Fruit fly (Drosophila melanogaster): Measurements from ENCODE around the gene CG10621.
A peak's percentile ranks its signal among the peaks of the same experiment; 100 is the strongest.

Gene CG10621

dm6 chr2L:18946636-18947514 lies 7.4 kb downstream of the CG10621 start (continued):
- TF ChIP-seq CG8319 (GFP tag; optimal IDR thresholded peaks at IDR 0.05) (peak; percentile 19), pdm3 (GFP tag; optimal IDR thresholded peaks at IDR 0.05) (peak; percentile 39), CG15336 (GFP tag; IDR thresholded peaks at IDR 0.05) (peak; percentile 66), Met (GFP tag; optimal IDR thresholded peaks at IDR 0.05) (peak; percentile 55), Gug (GFP tag; IDR thresholded peaks at IDR 0.05) (no peak), svp (GFP tag) (peak; percentile 54), topi (GFP tag; optimal IDR thresholded peaks at IDR 0.05) (peak; percentile 61), CG16779 (tag; optimal IDR thresholded peaks at IDR 0.05) (peak; percentile 77), spab (GFP tag; optimal IDR thresholded peaks at IDR 0.05) (peak; percentile 79), fkh (GFP tag; optimal IDR thresholded peaks at IDR 0.05) (no peak), CG6276 (GFP tag; optimal IDR thresholded peaks at IDR 0.05) (no peak), esn (GFP tag; optimal IDR thresholded peaks at IDR 0.05) (peak; percentile 86), CG8119 (GFP tag; IDR thresholded peaks at IDR 0.05) (peak; percentile 76), Sox14 (GFP tag; optimal IDR thresholded peaks at IDR 0.05) (peak; percentile 1), CG3919 (GFP tag; optimal IDR thresholded peaks at IDR 0.05) (peak; percentile 76), Hr38 (GFP tag; optimal IDR thresholded peaks at IDR 0.05) (no peak), CG6854 (GFP tag; optimal IDR thresholded peaks at IDR 0.05) (peak; percentile 34), Ets21C (GFP tag; optimal IDR thresholded peaks at IDR 0.05) (no peak), lz (GFP tag; optimal IDR thresholded peaks at IDR 0.05) (peak; percentile 68), fd59A (GFP tag; optimal IDR thresholded peaks at IDR 0.05) (peak; percentile 24), Lpt (GFP tag; optimal IDR thresholded peaks at IDR 0.05) (peak; percentile 45), CG11294 (GFP tag; IDR thresholded peaks at IDR 0.05) (no peak; the same call in 1 of the 2 replicates), CG4318 (GFP tag; optimal IDR thresholded peaks at IDR 0.05) (peak; percentile 43), Hr4 (GFP tag; optimal IDR thresholded peaks at IDR 0.05) (no peak), CG11902 (GFP tag; optimal IDR thresholded peaks at IDR 0.05) (peak; percentile 28), CG32006 (GFP tag; optimal IDR thresholded peaks at IDR 0.05) (peak; percentile 72), achi (GFP tag; optimal IDR thresholded peaks at IDR 0.05) (peak; percentile 82), OdsH (GFP tag; optimal IDR thresholded peaks at IDR 0.05) (peak; percentile 78)

dm6 chr2L:18945765-18946552 lies 8.3 kb downstream of the CG10621 start, which contains the start of gene CG46304:
TSS of gene CG46304 (plus strand) at chr2L:18946305.
- TF ChIP-seq Blimp-1 (GFP tag; optimal IDR thresholded peaks at IDR 0.05) (no peak), fd85E (GFP tag; optimal IDR thresholded peaks at IDR 0.05) (no peak), CG8119 (GFP tag; IDR thresholded peaks at IDR 0.05) (no peak), lz (GFP tag; optimal IDR thresholded peaks at IDR 0.05) (peak; percentile 53), CG3919 (GFP tag; optimal IDR thresholded peaks at IDR 0.05) (peak; percentile 39), vri (GFP tag; optimal IDR thresholded peaks at IDR 0.05) (no peak), Lpt (GFP tag; optimal IDR thresholded peaks at IDR 0.05) (peak; percentile 61), CG10631 (GFP tag; optimal IDR thresholded peaks at IDR 0.05) (peak; percentile 53), CG11762 (GFP tag; optimal IDR thresholded peaks at IDR 0.05; ENCODE audit: insufficient read depth) (peak; percentile 6), CG15336 (GFP tag; IDR thresholded peaks at IDR 0.05) (no peak), dsx (GFP tag; optimal IDR thresholded peaks at IDR 0.05; ENCODE audit: poor library complexity, severe bottlenecking) (no peak), Met (GFP tag; optimal IDR thresholded peaks at IDR 0.05) (peak; percentile 55), CG16779 (tag; optimal IDR thresholded peaks at IDR 0.05) (no peak), Sox14 (GFP tag; optimal IDR thresholded peaks at IDR 0.05) (peak; percentile 68), Ets21C (GFP tag; optimal IDR thresholded peaks at IDR 0.05) (peak; percentile 12), Ets96B (tag; optimal IDR thresholded peaks at IDR 0.05) (peak; percentile 38), cyc (GFP tag; optimal IDR thresholded peaks at IDR 0.05) (peak; percentile 25), eg (GFP tag; IDR thresholded peaks at IDR 0.05) (0 out of 3 replicates have a peak, but pooled peaks have one; percentile 13), achi (GFP tag; optimal IDR thresholded peaks at IDR 0.05) (peak; percentile 41), CG31627 (GFP tag; optimal IDR thresholded peaks at IDR 0.05) (peak; percentile 54), CG6792 (GFP tag; optimal IDR thresholded peaks at IDR 0.05) (peak; percentile 19), Sox102F (GFP tag; optimal IDR thresholded peaks at IDR 0.05) (peak; percentile 35), CG10669 (GFP tag; optimal IDR thresholded peaks at IDR 0.05) (peak; percentile 33), Hr38 (GFP tag; optimal IDR thresholded peaks at IDR 0.05) (no peak), dac (GFP tag; optimal IDR thresholded peaks at IDR 0.05) (no peak), CG32006 (GFP tag; optimal IDR thresholded peaks at IDR 0.05) (peak; percentile 59), Hr4 (GFP tag; optimal IDR thresholded peaks at IDR 0.05) (peak; percentile 23), Gug (GFP tag; IDR thresholded peaks at IDR 0.05) (no peak), CG1621 (tag; optimal IDR thresholded peaks at IDR 0.05) (no peak), CG6163 (GFP tag; IDR thresholded peaks at IDR 0.05) (0 out of 3 replicates have a peak, but pooled peaks have one; percentile 23), CG4318 (GFP tag; optimal IDR thresholded peaks at IDR 0.05) (no peak), svp (GFP tag) (peak; percentile 83)
